Fruit fly (Drosophila melanogaster) whole organism, embryonic: ENCODE data around the gene CG1840.

Experiments used
- CG10209 ChIP-seq: fragments of 200-800 bp; sonication (Bioruptor generic); optimal IDR thresholded peaks from 3 replicates; lab custom pipeline; 2017; ENCODE audit warnings: missing biosample characterization, mild to moderate bottlenecking, missing genetic modification characterization, missing genetic modification reagents
- CG10565 ChIP-seq: fragments of 200-800 bp; sonication (Bioruptor generic); optimal IDR thresholded peaks from 3 replicates; lab custom pipeline; 2016; ENCODE audit warnings: missing biosample characterization, mild to moderate bottlenecking, missing genetic modification characterization
- CG11085 ChIP-seq: fragments of 200-800 bp; sonication (Bioruptor generic); IDR thresholded peaks from 2 replicates; pipeline ENCODE4 v1.3.6; 2022; ENCODE audit warnings: missing biosample characterization, missing genetic modification characterization
- CG11093 ChIP-seq: fragments of 200-800 bp; sonication (Bioruptor generic); IDR thresholded peaks from 3 replicates; pipeline ENCODE4 v1.3.6; 2022; ENCODE audit warnings: missing biosample characterization, missing genetic modification characterization
- CG1233 ChIP-seq: fragments of 200-800 bp; sonication (Bioruptor generic); optimal IDR thresholded peaks from 4 replicates; lab custom pipeline; 2018; ENCODE audit warnings: missing biosample characterization, mild to moderate bottlenecking, missing genetic modification characterization
- CG14050 ChIP-seq: fragments of 200-800 bp; sonication (Bioruptor generic); IDR thresholded peaks from 3 replicates; pipeline ENCODE4 v1.3.6; 2022; ENCODE audit warnings: missing biosample characterization, missing genetic modification characterization
- CG1529 ChIP-seq: fragments of 200-800 bp; sonication (Bioruptor generic); optimal IDR thresholded peaks from 3 replicates; lab custom pipeline; 2018; ENCODE audit warnings: missing biosample characterization, missing genetic modification characterization
- CG17385 ChIP-seq: fragments of 200-800 bp; sonication (Bioruptor generic); optimal IDR thresholded peaks from 3 replicates; lab custom pipeline; 2018; ENCODE audit warnings: missing biosample characterization, mild to moderate bottlenecking, missing genetic modification characterization
- CG17568 ChIP-seq: fragments of 200-800 bp; sonication (Bioruptor generic); optimal IDR thresholded peaks from 2 replicates; lab custom pipeline; 2018; ENCODE audit warnings: missing biosample characterization, mild to moderate bottlenecking, missing genetic modification characterization, moderate library complexity
- CG2129 ChIP-seq: fragments of 200-800 bp; sonication (Bioruptor generic); IDR thresholded peaks from 2 replicates; pipeline ENCODE4 v1.3.6; 2022; ENCODE audit warnings: missing biosample characterization, missing genetic modification characterization; ENCODE audit not compliant: partially characterized antibody
- CG30020 ChIP-seq: fragments of 200-800 bp; optimal IDR thresholded peaks from 2 replicates; lab custom pipeline; 2019; ENCODE audit warnings: missing biosample characterization, mild to moderate bottlenecking, missing genetic modification characterization, moderate library complexity
- CG30403 ChIP-seq: fragments of 200-800 bp; sonication (Bioruptor generic); optimal IDR thresholded peaks from 3 replicates; lab custom pipeline; 2016; ENCODE audit warnings: missing biosample characterization, missing genetic modification characterization
- CG32532 ChIP-seq: fragments of 200-800 bp; sonication (Bioruptor generic); IDR thresholded peaks from 2 replicates; pipeline ENCODE4 v1.3.6; 2022; ENCODE audit warnings: missing biosample characterization, missing genetic modification characterization
- CG33557 ChIP-seq: fragments of 200-800 bp; sonication (Bioruptor generic); optimal IDR thresholded peaks from 2 replicates; lab custom pipeline; 2019; ENCODE audit warnings: missing biosample characterization, mild to moderate bottlenecking, missing genetic modification characterization, moderate library complexity
- CG3726 ChIP-seq: fragments of 200-800 bp; sonication (Bioruptor generic); IDR thresholded peaks from 3 replicates; pipeline ENCODE4, ENCODE4 v1.3.6; 2022; ENCODE audit warnings: missing biosample characterization, missing genetic modification characterization
- CG42726 ChIP-seq: fragments of 200-800 bp; sonication (Bioruptor generic); IDR thresholded peaks from 2 replicates; pipeline ENCODE4 v1.3.6; 2022; ENCODE audit warnings: missing biosample characterization, missing genetic modification characterization; ENCODE audit not compliant: partially characterized antibody
- CG4282 ChIP-seq: fragments of 200-800 bp; sonication (Bioruptor generic); optimal IDR thresholded peaks from 2 replicates; lab custom pipeline; 2016; ENCODE audit warnings: missing biosample characterization, missing genetic modification characterization
- CG4424 ChIP-seq: fragments of 200-800 bp; sonication (Bioruptor generic); optimal IDR thresholded peaks from 3 replicates; lab custom pipeline; 2016; ENCODE audit warnings: missing biosample characterization, missing genetic modification characterization
- CG4820 ChIP-seq: fragments of 200-800 bp; sonication (Bioruptor generic); optimal IDR thresholded peaks from 3 replicates; lab custom pipeline; 2016; ENCODE audit warnings: missing biosample characterization, missing genetic modification characterization
- CG5180 ChIP-seq: fragments of 200-800 bp; sonication (Bioruptor generic); optimal IDR thresholded peaks from 3 replicates; lab custom pipeline; 2017; ENCODE audit warnings: missing biosample characterization, missing genetic modification characterization, mild to moderate bottlenecking, moderate library complexity, missing genetic modification reagents
- CG6689 ChIP-seq: fragments of 200-800 bp; sonication (Bioruptor generic); IDR thresholded peaks from 2 replicates; pipeline ENCODE4 v1.3.6; 2022; ENCODE audit warnings: missing biosample characterization, missing genetic modification characterization
- CG6765 ChIP-seq: fragments of 200-800 bp; sonication (Bioruptor generic); optimal IDR thresholded peaks from 3 replicates; lab custom pipeline; 2017; ENCODE audit warnings: missing biosample characterization, mild to moderate bottlenecking, missing genetic modification characterization
- CG7839 ChIP-seq: fragments of 200-800 bp; sonication (Bioruptor generic); optimal IDR thresholded peaks from 3 replicates; lab custom pipeline; 2018; ENCODE audit warnings: missing biosample characterization, mild to moderate bottlenecking, missing genetic modification characterization, moderate library complexity
- CG8089 ChIP-seq: fragments of 200-800 bp; sonication (Bioruptor generic); optimal IDR thresholded peaks from 3 replicates; lab custom pipeline; 2016; ENCODE audit warnings: missing biosample characterization, missing genetic modification characterization
- Dip3 ChIP-seq: fragments of 200-800 bp; sonication (Bioruptor generic); optimal IDR thresholded peaks from 3 replicates; lab custom pipeline; 2016; ENCODE audit warnings: missing biosample characterization, missing genetic modification characterization
- E2f1 ChIP-seq: fragments of 200-800 bp; sonication (Bioruptor generic); IDR thresholded peaks from 2 replicates; pipeline ENCODE4 v1.3.6; 2022; ENCODE audit warnings: missing biosample characterization, missing genetic modification characterization
- Fer2 ChIP-seq: fragments of 200-800 bp; sonication (Bioruptor generic); optimal IDR thresholded peaks from 2 replicates; lab custom pipeline; 2018; ENCODE audit warnings: missing biosample characterization, mild to moderate bottlenecking, missing genetic modification characterization, moderate library complexity
- Hmr ChIP-seq: fragments of 200-800 bp; sonication (Bioruptor generic); optimal IDR thresholded peaks from 3 replicates; lab custom pipeline; 2017; ENCODE audit warnings: mild to moderate bottlenecking, missing biosample characterization, missing genetic modification reagents, missing genetic modification characterization
- Kr ChIP-seq: fragments of 200-800 bp; sonication (Bioruptor generic); optimal IDR thresholded peaks from 2 replicates; lab custom pipeline; 2017; ENCODE audit warnings: missing biosample characterization, mild to moderate bottlenecking, missing genetic modification characterization
- MBD-R2 ChIP-seq: fragments of 200-800 bp; sonication (Bioruptor generic); IDR thresholded peaks from 2 replicates; pipeline ENCODE4 v1.3.6; 2022; ENCODE audit warnings: missing biosample characterization, missing genetic modification characterization
- MTF-1 ChIP-seq: fragments of 200-800 bp; sonication (Bioruptor generic); optimal IDR thresholded peaks from 2 replicates; lab custom pipeline; 2018; ENCODE audit warnings: missing biosample characterization, mild to moderate bottlenecking, missing genetic modification characterization, borderline replicate concordance
- Mad ChIP-seq: fragments of 200-800 bp; sonication (Bioruptor generic); optimal IDR thresholded peaks from 2 replicates; lab custom pipeline; 2016; ENCODE audit warnings: missing biosample characterization, missing genetic modification characterization
- Med ChIP-seq: fragments of 200-800 bp; sonication (Bioruptor generic); peaks from one replicate; lab custom pipeline; 2016; ENCODE audit warnings: missing biosample characterization, missing genetic modification characterization, mild to moderate bottlenecking, inconsistent platforms, moderate library complexity
- NC2α ChIP-seq: fragments of 200-800 bp; sonication (Bioruptor generic); optimal IDR thresholded peaks from 2 replicates; lab custom pipeline; 2016; ENCODE audit warnings: missing biosample characterization, missing genetic modification characterization
- Oli ChIP-seq: fragments of 200-800 bp; sonication (Bioruptor generic); optimal IDR thresholded peaks from 2 replicates; lab custom pipeline; 2018; ENCODE audit warnings: missing biosample characterization, mild to moderate bottlenecking, missing genetic modification characterization, moderate library complexity
- Sox102F ChIP-seq: fragments of 200-800 bp; sonication (Bioruptor generic); optimal IDR thresholded peaks from 2 replicates; lab custom pipeline; 2018; ENCODE audit warnings: missing biosample characterization, mild to moderate bottlenecking, missing genetic modification characterization, moderate library complexity
- Spps ChIP-seq: fragments of 200-800 bp; sonication (Bioruptor generic); optimal IDR thresholded peaks from 2 replicates; lab custom pipeline; 2018; ENCODE audit warnings: missing biosample characterization, mild to moderate bottlenecking, missing genetic modification characterization
- al ChIP-seq: fragments of 200-800 bp; sonication (Bioruptor generic); IDR thresholded peaks from 2 replicates; pipeline ENCODE4 v1.3.6; 2022; ENCODE audit warnings: missing biosample characterization, missing genetic modification characterization
- dan ChIP-seq: fragments of 200-800 bp; sonication (Bioruptor generic); IDR thresholded peaks from 2 replicates; pipeline ENCODE4 v1.3.6; 2022; ENCODE audit warnings: missing biosample characterization, missing genetic modification characterization
- dmrt99B ChIP-seq: fragments of 200-800 bp; sonication (Bioruptor generic); optimal IDR thresholded peaks from 2 replicates; lab custom pipeline; 2018; ENCODE audit warnings: missing biosample characterization, mild to moderate bottlenecking, missing genetic modification characterization, moderate library complexity
- dysf ChIP-seq: fragments of 200-800 bp; sonication (Bioruptor generic); IDR thresholded peaks from 3 replicates; pipeline ENCODE4 v1.3.6; 2022; ENCODE audit warnings: missing biosample characterization, missing genetic modification characterization
- fd96Cb ChIP-seq: fragments of 200-800 bp; sonication (Bioruptor generic); optimal IDR thresholded peaks from 2 replicates; lab custom pipeline; 2018; ENCODE audit warnings: missing biosample characterization, mild to moderate bottlenecking, missing genetic modification characterization, moderate library complexity
- fu2 ChIP-seq: fragments of 200-800 bp; sonication (Bioruptor generic); optimal IDR thresholded peaks from 2 replicates; lab custom pipeline; 2016; ENCODE audit warnings: missing biosample characterization, missing genetic modification characterization
- gsb-n ChIP-seq: fragments of 200-800 bp; sonication (Bioruptor generic); optimal IDR thresholded peaks from 3 replicates; lab custom pipeline; 2018; ENCODE audit warnings: missing biosample characterization, mild to moderate bottlenecking, missing genetic modification characterization
- her ChIP-seq: fragments of 200-800 bp; sonication (Bioruptor generic); optimal IDR thresholded peaks from 2 replicates; lab custom pipeline; 2016; ENCODE audit warnings: missing biosample characterization, missing genetic modification characterization
- mld ChIP-seq: fragments of 200-800 bp; sonication (Bioruptor generic); IDR thresholded peaks from 3 replicates; pipeline ENCODE4 v1.3.6; 2022; ENCODE audit warnings: missing biosample characterization, missing genetic modification characterization; ENCODE audit not compliant: partially characterized antibody
- sd ChIP-seq: fragments of 200-800 bp; sonication (Bioruptor generic); optimal IDR thresholded peaks from 3 replicates; lab custom pipeline; 2018; ENCODE audit warnings: missing biosample characterization, mild to moderate bottlenecking, missing genetic modification characterization, moderate library complexity
- seq ChIP-seq: fragments of 200-800 bp; sonication (Bioruptor generic); IDR thresholded peaks from 2 replicates; pipeline ENCODE4 v1.3.6; 2022; ENCODE audit warnings: missing biosample characterization, missing genetic modification characterization
- so ChIP-seq: fragments of 200-800 bp; sonication (Bioruptor generic); IDR thresholded peaks from 3 replicates; pipeline ENCODE4 v1.3.6; 2022; ENCODE audit warnings: missing biosample characterization, missing genetic modification characterization

The CG1840 gene

DNA sequence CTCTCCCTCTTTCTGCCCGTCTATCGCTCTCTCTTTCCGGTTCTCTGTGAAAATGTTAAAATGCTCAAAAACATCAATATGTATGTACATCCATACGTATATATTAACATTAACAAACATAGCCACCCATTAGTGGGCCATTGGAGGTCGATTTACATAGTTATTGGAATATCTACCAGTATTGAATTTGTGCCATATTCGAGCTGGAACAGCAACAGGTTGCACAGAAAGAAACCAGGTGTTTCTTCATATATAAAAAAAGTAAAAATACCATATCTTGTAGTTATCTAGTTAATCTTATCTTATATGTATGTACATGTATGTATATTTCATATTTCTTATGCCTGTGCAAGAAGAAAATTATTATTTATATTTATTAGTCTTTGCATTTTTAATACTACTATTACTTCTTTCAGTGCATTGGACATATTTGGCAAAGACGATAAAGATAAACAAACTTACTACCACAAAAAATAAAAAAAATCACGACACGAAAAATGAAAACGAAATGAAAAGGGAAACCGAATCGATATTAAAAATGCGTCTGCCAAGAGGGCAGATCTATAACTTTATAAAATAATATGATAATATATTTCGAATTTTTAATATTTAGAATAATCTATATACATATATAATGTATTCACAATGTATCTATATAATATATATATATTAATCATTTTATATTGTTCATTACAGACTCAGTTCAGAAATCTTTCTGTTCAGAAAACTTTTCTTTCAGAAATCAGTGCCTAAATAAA is 39.5 kb upstream of the CG1840 start (continued):
- TF ChIP-seq CG4820 (GFP tag; lab: Kevin White, UChicago) = no peak
- peak; percentile 43; the same call in 1 of the 2 replicates for TF ChIP-seq E2f1 (GFP tag; lab: Robert Waterston, UW)
- TF ChIP-seq CG1529 = peak; percentile 0
- TF ChIP-seq CG11093 (GFP tag; lab: Robert Waterston, UW) = 0 out of 3 replicates have a peak, but pooled peaks have one; percentile 13
- TF ChIP-seq MBD-R2 = no peak
- TF ChIP-seq CG4424 (GFP tag; lab: Kevin White, UChicago) = peak; percentile 25
- TF ChIP-seq so (GFP tag; lab: Robert Waterston, UW) = no peak; the same call in 2 of the 3 replicates
- TF ChIP-seq MTF-1 = no peak
- no peak for TF ChIP-seq CG2129
- peak; percentile 52 for TF ChIP-seq fd96Cb (tag; lab: Kevin White, UChicago)
- TF ChIP-seq CG6689 (GFP tag; lab: Robert Waterston, UW) = peak; percentile 40
- no peak for TF ChIP-seq Kr (GFP tag; lab: Kevin White, UChicago)
- TF ChIP-seq al = 0 out of 2 replicates have a peak, but pooled peaks have one; percentile 32
- peak; percentile 17 for TF ChIP-seq Fer2 (tag; lab: Kevin White, UChicago)
- TF ChIP-seq Sox102F (GFP tag; lab: Kevin White, UChicago) = peak; percentile 79
- peak; percentile 45 for TF ChIP-seq CG30403 (GFP tag; lab: Kevin White, UChicago)
- TF ChIP-seq CG6765 (GFP tag; lab: Kevin White, UChicago) = no peak
- peak; percentile 0 for TF ChIP-seq CG17568 (GFP tag; lab: Kevin White, UChicago)
- no peak for TF ChIP-seq CG33557
- no peak for TF ChIP-seq CG42726 (GFP tag; lab: Robert Waterston, UW)
- no peak for TF ChIP-seq dan (GFP tag; lab: Robert Waterston, UW)
- TF ChIP-seq CG3726 (GFP tag; lab: Robert Waterston, UW) = no peak
- peak; percentile 25 for TF ChIP-seq CG17385 (GFP tag; lab: Kevin White, UChicago)
- TF ChIP-seq Med = peak; percentile 34
- no peak for TF ChIP-seq Dip3 (GFP tag; lab: Kevin White, UChicago)
- no peak for TF ChIP-seq CG4282 (GFP tag; lab: Kevin White, UChicago)
- TF ChIP-seq CG7839 (tag; lab: Kevin White, UChicago) = peak; percentile 55
- TF ChIP-seq CG10565 (GFP tag; lab: Kevin White, UChicago) = no peak
- TF ChIP-seq Oli (tag; lab: Kevin White, UChicago) = peak; percentile 54
- TF ChIP-seq seq (GFP tag; lab: Robert Waterston, UW) = peak; percentile 26; the same call in 1 of the 2 replicates
- TF ChIP-seq NC2α (GFP tag; lab: Kevin White, UChicago) = no peak
- peak; percentile 45 for TF ChIP-seq Hmr (GFP tag; lab: Kevin White, UChicago)
- peak; percentile 16 for TF ChIP-seq CG1233 (GFP tag; lab: Kevin White, UChicago)
- TF ChIP-seq Mad (GFP tag; lab: Kevin White, UChicago) = no peak
- no peak for TF ChIP-seq CG11085 (GFP tag; lab: Robert Waterston, UW)
- TF ChIP-seq CG30020 = no peak
- no peak for TF ChIP-seq mld (GFP tag; lab: Robert Waterston, UW)
- TF ChIP-seq fu2 (GFP tag; lab: Kevin White, UChicago) = no peak
- TF ChIP-seq CG10209 = peak; percentile 41
- TF ChIP-seq dysf (GFP tag; lab: Robert Waterston, UW) = peak; percentile 46; the same call in 1 of the 3 replicates
- TF ChIP-seq CG8089 (GFP tag; lab: Kevin White, UChicago) = no peak
- TF ChIP-seq gsb-n (tag; lab: Kevin White, UChicago) = peak; percentile 5
- no peak for TF ChIP-seq her (GFP tag; lab: Kevin White, UChicago)
- TF ChIP-seq CG32532 = 0 out of 2 replicates have a peak, but pooled peaks have one; percentile 8
- TF ChIP-seq Spps (tag; lab: Kevin White, UChicago) = no peak
- peak; percentile 35; the same call in 1 of the 3 replicates for TF ChIP-seq CG14050 (GFP tag; lab: Robert Waterston, UW)
- peak; percentile 72 for TF ChIP-seq sd
- peak; percentile 2 for TF ChIP-seq CG5180
- peak; percentile 79 for TF ChIP-seq dmrt99B (tag; lab: Kevin White, UChicago)
